Fruit fly (Drosophila melanogaster) whole organism, prepupa: ENCODE measurements around the gene Vha13.
A peak's percentile ranks its signal among the peaks of the same experiment; 100 is the strongest.

Experiments
- CG10669 ChIP-seq: fragments of 200-800 bp; sonication (Bioruptor generic); optimal IDR thresholded peaks from 3 replicates; lab custom pipeline; 2018; ENCODE audit warnings: missing biosample characterization, mild to moderate bottlenecking, missing genetic modification characterization, moderate library complexity
- CG11294 ChIP-seq: fragments of 200-800 bp; sonication (Bioruptor generic); IDR thresholded peaks from 2 replicates; pipeline ENCODE4 v1.3.6; 2022; ENCODE audit warnings: missing biosample characterization, missing genetic modification characterization
- CG11762 ChIP-seq: fragments of 200-800 bp; sonication (Bioruptor generic); optimal IDR thresholded peaks from 3 replicates; lab custom pipeline; 2016; ENCODE audit warnings: missing biosample characterization, missing genetic modification characterization; ENCODE audit not compliant: insufficient read depth
- CG15336 ChIP-seq: fragments of 200-800 bp; sonication (Bioruptor generic); IDR thresholded peaks from 2 replicates; pipeline ENCODE4 v1.3.6; 2022; ENCODE audit warnings: missing biosample characterization, missing genetic modification characterization
- CG1621 ChIP-seq: fragments of 200-800 bp; sonication (Bioruptor generic); optimal IDR thresholded peaks from 3 replicates; lab custom pipeline; 2018; ENCODE audit warnings: missing biosample characterization, mild to moderate bottlenecking, missing genetic modification characterization
- CG3032 ChIP-seq: fragments of 200-800 bp; optimal IDR thresholded peaks from 2 replicates; lab custom pipeline; 2019; ENCODE audit warnings: missing biosample characterization, mild to moderate bottlenecking, missing genetic modification characterization, moderate library complexity
- CG31627 ChIP-seq: fragments of 200-800 bp; sonication (Bioruptor generic); optimal IDR thresholded peaks from 3 replicates; lab custom pipeline; 2016; ENCODE audit warnings: missing biosample characterization, missing genetic modification characterization
- CG32006 ChIP-seq: fragments of 200-800 bp; sonication (Bioruptor generic); optimal IDR thresholded peaks from 3 replicates; lab custom pipeline; 2017; ENCODE audit warnings: missing biosample characterization, mild to moderate bottlenecking, missing genetic modification characterization
- CG34406 ChIP-seq: fragments of 200-800 bp; sonication (Bioruptor generic); optimal IDR thresholded peaks from 3 replicates; lab custom pipeline; 2016; ENCODE audit warnings: missing biosample characterization, missing genetic modification characterization
- CG3919 ChIP-seq: fragments of 200-800 bp; sonication (Bioruptor generic); optimal IDR thresholded peaks from 3 replicates; lab custom pipeline; 2016; ENCODE audit warnings: missing biosample characterization, missing genetic modification characterization
- CG4318 ChIP-seq: fragments of 200-800 bp; sonication (Bioruptor generic); optimal IDR thresholded peaks from 3 replicates; lab custom pipeline; 2017; ENCODE audit warnings: missing biosample characterization, mild to moderate bottlenecking, missing genetic modification characterization
- CG6163 ChIP-seq: fragments of 200-800 bp; sonication (Bioruptor generic); IDR thresholded peaks from 3 replicates; pipeline ENCODE4 v1.3.6; 2022; ENCODE audit warnings: missing biosample characterization, missing genetic modification characterization
- CG6276 ChIP-seq: fragments of 200-800 bp; sonication (Bioruptor generic); optimal IDR thresholded peaks from 2 replicates; lab custom pipeline; 2017; ENCODE audit warnings: missing biosample characterization, mild to moderate bottlenecking, missing genetic modification characterization
- CG6808 ChIP-seq: fragments of 200-800 bp; sonication (Bioruptor generic); optimal IDR thresholded peaks from 3 replicates; lab custom pipeline; 2017; ENCODE audit warnings: missing biosample characterization, missing genetic modification characterization, mild to moderate bottlenecking, moderate library complexity, missing genetic modification reagents
- CG8319 ChIP-seq: fragments of 200-800 bp; sonication (Bioruptor generic); optimal IDR thresholded peaks from 3 replicates; lab custom pipeline; 2016; ENCODE audit warnings: missing biosample characterization, missing genetic modification characterization
- CG9139 ChIP-seq: fragments of 200-800 bp; sonication (Bioruptor generic); optimal IDR thresholded peaks from 3 replicates; lab custom pipeline; 2017; ENCODE audit warnings: missing biosample characterization, mild to moderate bottlenecking, missing genetic modification characterization
- Eip75B ChIP-seq: fragments of 200-800 bp; sonication (Bioruptor generic); optimal IDR thresholded peaks from 3 replicates; lab custom pipeline; 2016; ENCODE audit warnings: missing biosample characterization, missing genetic modification characterization
- Eip78C ChIP-seq: fragments of 200-800 bp; sonication (Bioruptor generic); peaks from one replicate; lab custom pipeline; 2016; ENCODE audit warnings: missing biosample characterization, missing genetic modification characterization
- Eip93F ChIP-seq: fragments of 200-800 bp; sonication (Bioruptor generic); optimal IDR thresholded peaks from 2 replicates; lab custom pipeline; 2016; ENCODE audit warnings: missing biosample characterization, mild to moderate bottlenecking, missing genetic modification characterization
- Ets21C ChIP-seq: fragments of 200-800 bp; sonication (Bioruptor generic); optimal IDR thresholded peaks from 3 replicates; lab custom pipeline; 2016; ENCODE audit warnings: missing biosample characterization, missing genetic modification characterization
- Ets96B ChIP-seq: fragments of 200-800 bp; optimal IDR thresholded peaks from 2 replicates; lab custom pipeline; 2019; ENCODE audit warnings: missing biosample characterization, mild to moderate bottlenecking, missing genetic modification characterization, moderate library complexity
- Hr4 ChIP-seq: fragments of 200-800 bp; sonication (Bioruptor generic); optimal IDR thresholded peaks from 3 replicates; lab custom pipeline; 2016; ENCODE audit warnings: missing biosample characterization, missing genetic modification characterization
- Met ChIP-seq: fragments of 200-800 bp; sonication (Bioruptor generic); optimal IDR thresholded peaks from 3 replicates; lab custom pipeline; 2016; ENCODE audit warnings: missing biosample characterization, missing genetic modification characterization
- Sox14 ChIP-seq: fragments of 200-800 bp; sonication (Bioruptor generic); optimal IDR thresholded peaks from 3 replicates; lab custom pipeline; 2016; ENCODE audit warnings: missing biosample characterization, missing genetic modification characterization
- Sox15 ChIP-seq: fragments of 200-800 bp; sonication (Bioruptor generic); optimal IDR thresholded peaks from 3 replicates; lab custom pipeline; 2016; ENCODE audit warnings: missing biosample characterization, missing genetic modification characterization
- achi ChIP-seq: fragments of 200-800 bp; sonication (Bioruptor generic); optimal IDR thresholded peaks from 3 replicates; lab custom pipeline; 2016; ENCODE audit warnings: missing biosample characterization, missing genetic modification characterization
- cyc ChIP-seq: fragments of 200-800 bp; sonication (Bioruptor generic); optimal IDR thresholded peaks from 3 replicates; lab custom pipeline; 2016; ENCODE audit warnings: missing biosample characterization, missing genetic modification characterization
- dsx ChIP-seq: fragments of 200-800 bp; optimal IDR thresholded peaks from 3 replicates; lab custom pipeline; 2019; ENCODE audit warnings: missing biosample characterization, mild to moderate bottlenecking, missing genetic modification characterization, moderate library complexity; ENCODE audit not compliant: poor library complexity, severe bottlenecking
- esn ChIP-seq: fragments of 200-800 bp; sonication (Bioruptor generic); optimal IDR thresholded peaks from 2 replicates; lab custom pipeline; 2016; ENCODE audit warnings: missing biosample characterization, mild to moderate bottlenecking, missing genetic modification characterization, moderate library complexity
- net ChIP-seq: fragments of 200-800 bp; sonication (Bioruptor generic); optimal IDR thresholded peaks from 3 replicates; lab custom pipeline; 2016; ENCODE audit warnings: missing biosample characterization, missing genetic modification characterization
- salr ChIP-seq, 2 experiments: fragments of 200-800 bp; sonication (Bioruptor generic); optimal IDR thresholded peaks; 3 replicates each; lab custom pipeline; 2016 to 2018; ENCODE audit warnings: missing biosample characterization in 2 of 2, missing genetic modification characterization in 2 of 2, mild to moderate bottlenecking in 1 of 2
- spab ChIP-seq: fragments of 200-800 bp; sonication (Bioruptor generic); optimal IDR thresholded peaks from 2 replicates; lab custom pipeline; 2017; ENCODE audit warnings: missing biosample characterization, mild to moderate bottlenecking, missing genetic modification characterization, missing genetic modification reagents
- ss ChIP-seq, 2 experiments: fragments of 200-800 bp; sonication (Bioruptor generic); optimal IDR thresholded peaks; 2 replicates in 1 of 2; 3 replicates in 1 of 2; lab custom pipeline; 2017 to 2018; ENCODE audit warnings: mild to moderate bottlenecking in 2 of 2, missing biosample characterization in 2 of 2, missing genetic modification characterization in 2 of 2, moderate library complexity in 1 of 2
- svp ChIP-seq: fragments of 200-800 bp; sonication (Bioruptor generic); peaks from one replicate; lab custom pipeline; 2016; ENCODE audit warnings: missing biosample characterization, missing genetic modification characterization
- topi ChIP-seq: fragments of 200-800 bp; sonication (Bioruptor generic); optimal IDR thresholded peaks from 3 replicates; lab custom pipeline; 2016; ENCODE audit warnings: missing biosample characterization, missing genetic modification characterization

Gene Vha13

dm6 chr3R:19632685-19633116, 11.5 kb downstream of the Vha13 start, which contains the start of gene CG6231:
CG6231 (minus strand) TSS chr3R:19632718.
- no peak for TF ChIP-seq esn (GFP tag; lab: Kevin White, UChicago)
- TF ChIP-seq Ets21C (GFP tag; lab: Kevin White, UChicago): no peak
- TF ChIP-seq Eip78C (GFP tag; lab: Kevin White, UChicago): peak; percentile 26
- TF ChIP-seq CG6163 (GFP tag; lab: Robert Waterston, UW): peak; percentile 44; the same call in 1 of the 3 replicates
- peak; percentile 29; the same call in 1 of the 2 replicates for TF ChIP-seq CG15336 (GFP tag; lab: Robert Waterston, UW)

dm6 chr3R:19627792-19628522, 16.2 kb downstream of the Vha13 start:
- TF ChIP-seq spab: peak; percentile 1
- no peak for TF ChIP-seq CG4318
- TF ChIP-seq CG3032 (tag; lab: Kevin White, UChicago): peak; percentile 1
- TF ChIP-seq CG15336 (GFP tag; lab: Robert Waterston, UW): 0 out of 2 replicates have a peak, but pooled peaks have one; percentile 15
- peak; percentile 40 for TF ChIP-seq CG32006 (GFP tag; lab: Kevin White, UChicago)
- no peak for TF ChIP-seq achi (GFP tag; lab: Kevin White, UChicago)
- peak in 1 of 2 experiments; percentile 2 for TF ChIP-seq salr (GFP tag; optimal IDR thresholded peaks at IDR 0.05; lab: Kevin White, UChicago)
- TF ChIP-seq CG34406: no peak
- peak; percentile 18 for TF ChIP-seq CG6276 (GFP tag; lab: Kevin White, UChicago)
- TF ChIP-seq CG3919: peak; percentile 28
- TF ChIP-seq net (GFP tag; lab: Kevin White, UChicago): no peak
- TF ChIP-seq Hr4 (GFP tag; lab: Kevin White, UChicago): no peak
- TF ChIP-seq CG10669 (GFP tag; lab: Kevin White, UChicago): no peak
- peak; percentile 26 for TF ChIP-seq CG11762 (GFP tag; lab: Kevin White, UChicago)
- TF ChIP-seq Eip78C (GFP tag; lab: Kevin White, UChicago): peak; percentile 49
- TF ChIP-seq Met (GFP tag; lab: Kevin White, UChicago): no peak
- TF ChIP-seq Ets96B (tag; lab: Kevin White, UChicago): peak; percentile 15

dm6 chr3R:19625300-19626230, 18.6 kb downstream of the Vha13 start:
- TF ChIP-seq Eip78C (GFP tag; lab: Kevin White, UChicago) (peak; percentile 46), dsx (GFP tag; lab: Kevin White, UChicago) (peak; percentile 68), Eip93F (GFP tag; lab: Kevin White, UChicago) (no peak), Eip75B (GFP tag; lab: Kevin White, UChicago) (no peak), CG8319 (GFP tag; lab: Kevin White, UChicago) (no peak), topi (no peak), achi (GFP tag; lab: Kevin White, UChicago) (peak; percentile 3), Ets96B (tag; lab: Kevin White, UChicago) (peak; percentile 6), Sox14 (no peak), CG6276 (GFP tag; lab: Kevin White, UChicago) (peak; percentile 30), ss (GFP tag; optimal IDR thresholded peaks at IDR 0.05; lab: Kevin White, UChicago) (peak in 1 of 2 experiments; percentile 27), CG32006 (GFP tag; lab: Kevin White, UChicago) (peak; percentile 28)

- TF ChIP-seq cyc (GFP tag; lab: Kevin White, UChicago) (no peak), CG11294 (GFP tag; lab: Robert Waterston, UW) (no peak), CG1621 (tag; lab: Kevin White, UChicago) (peak; percentile 63), net (GFP tag; lab: Kevin White, UChicago) (no peak), CG6808 (GFP tag; lab: Kevin White, UChicago) (no peak), svp (GFP tag; lab: Kevin White, UChicago) (peak; percentile 56), CG6163 (GFP tag; lab: Robert Waterston, UW) (peak; percentile 10; the same call in 1 of the 3 replicates), CG31627 (GFP tag; lab: Kevin White, UChicago) (no peak), Sox15 (GFP tag; lab: Kevin White, UChicago) (no peak), CG9139 (GFP tag; lab: Kevin White, UChicago) (peak; percentile 2)
These were observed 19.7 kb downstream of the Vha13 start for dm6 chr3R:19624482-19624881.
